Fruit fly (Drosophila melanogaster) whole organism, embryonic: ENCODE data around the gene Doc1.
A peak's percentile ranks its signal among the peaks of the same experiment; 100 is the strongest.

Experiments
- CG10209 ChIP-seq: fragments of 200-800 bp; sonication (Bioruptor generic); optimal IDR thresholded peaks from 3 replicates; lab custom pipeline; 2017; ENCODE audit warnings: missing biosample characterization, mild to moderate bottlenecking, missing genetic modification characterization, missing genetic modification reagents
- CG10462 ChIP-seq: fragments of 200-800 bp; sonication (Bioruptor generic); optimal IDR thresholded peaks from 2 replicates; lab custom pipeline; 2016; ENCODE audit warnings: missing biosample characterization, missing genetic modification characterization
- CG12299 ChIP-seq: fragments of 200-800 bp; sonication (Bioruptor generic); optimal IDR thresholded peaks from 2 replicates; lab custom pipeline; 2018; ENCODE audit warnings: missing biosample characterization, mild to moderate bottlenecking, missing genetic modification characterization
- CG13624 ChIP-seq: fragments of 200-800 bp; sonication (Bioruptor generic); optimal IDR thresholded peaks from 2 replicates; lab custom pipeline; 2016; ENCODE audit warnings: missing biosample characterization, missing genetic modification characterization
- CG15696 ChIP-seq: fragments of 200-800 bp; sonication (Bioruptor generic); optimal IDR thresholded peaks from 2 replicates; lab custom pipeline; 2019; ENCODE audit warnings: missing biosample characterization, mild to moderate bottlenecking, missing genetic modification characterization, moderate library complexity
- CG1603 ChIP-seq: fragments of 200-800 bp; sonication (Bioruptor generic); optimal IDR thresholded peaks from 2 replicates; lab custom pipeline; 2019; ENCODE audit warnings: missing biosample characterization, mild to moderate bottlenecking, missing genetic modification characterization, moderate library complexity
- CG1647 ChIP-seq: fragments of 200-800 bp; sonication (Bioruptor generic); optimal IDR thresholded peaks from 3 replicates; lab custom pipeline; 2016; ENCODE audit warnings: missing biosample characterization, missing genetic modification characterization
- CG16813 ChIP-seq: fragments of 200-800 bp; sonication (Bioruptor generic); IDR thresholded peaks from 3 replicates; pipeline ENCODE4 v1.3.6; 2022; ENCODE audit warnings: missing biosample characterization, missing genetic modification characterization; ENCODE audit not compliant: partially characterized antibody
- CG16815 ChIP-seq: fragments of 200-800 bp; sonication (Bioruptor generic); optimal IDR thresholded peaks from 3 replicates; lab custom pipeline; 2017; ENCODE audit warnings: missing biosample characterization, mild to moderate bottlenecking, missing genetic modification characterization
- CG1792 ChIP-seq: fragments of 200-800 bp; sonication (Bioruptor generic); optimal IDR thresholded peaks from 2 replicates; lab custom pipeline; 2016; ENCODE audit warnings: missing biosample characterization, missing genetic modification characterization
- CG18476 ChIP-seq: fragments of 200-800 bp; sonication (Bioruptor generic); optimal IDR thresholded peaks from 2 replicates; lab custom pipeline; 2016; ENCODE audit warnings: missing biosample characterization, mild to moderate bottlenecking, missing genetic modification characterization
- CG2116 ChIP-seq: fragments of 200-800 bp; sonication (Bioruptor generic); optimal IDR thresholded peaks from 3 replicates; lab custom pipeline; 2018; ENCODE audit warnings: missing biosample characterization, mild to moderate bottlenecking, missing genetic modification characterization
- CG3065 ChIP-seq: fragments of 200-800 bp; sonication (Bioruptor generic); optimal IDR thresholded peaks from 2 replicates; lab custom pipeline; 2016; ENCODE audit warnings: missing biosample characterization, missing genetic modification characterization
- CG32767 ChIP-seq: fragments of 200-800 bp; sonication (Bioruptor generic); IDR thresholded peaks from 2 replicates; pipeline ENCODE4 v1.3.6; 2022; ENCODE audit warnings: missing biosample characterization, missing genetic modification characterization
- CG3407 ChIP-seq: fragments of 200-800 bp; sonication (Bioruptor generic); optimal IDR thresholded peaks from 2 replicates; lab custom pipeline; 2018; ENCODE audit warnings: missing biosample characterization, mild to moderate bottlenecking, missing genetic modification characterization
- CG3847 ChIP-seq: fragments of 200-800 bp; sonication (Bioruptor generic); IDR thresholded peaks from 2 replicates; pipeline ENCODE4 v1.3.6; 2022; ENCODE audit warnings: missing biosample characterization, missing genetic modification characterization
- CG6683 ChIP-seq: fragments of 200-800 bp; sonication (Bioruptor generic); optimal IDR thresholded peaks from 2 replicates; lab custom pipeline; 2017; ENCODE audit warnings: missing biosample characterization, mild to moderate bottlenecking, missing genetic modification characterization, missing genetic modification reagents
- CG9609 ChIP-seq: fragments of 200-800 bp; sonication (Bioruptor generic); optimal IDR thresholded peaks from 3 replicates; lab custom pipeline; 2016; ENCODE audit warnings: missing biosample characterization, missing genetic modification characterization
- CG9727 ChIP-seq: fragments of 200-800 bp; sonication (Bioruptor generic); optimal IDR thresholded peaks from 3 replicates; lab custom pipeline; 2017; ENCODE audit warnings: missing biosample characterization, mild to moderate bottlenecking, missing genetic modification characterization
- CG9817 ChIP-seq: fragments of 200-800 bp; sonication (Bioruptor generic); optimal IDR thresholded peaks from 2 replicates; lab custom pipeline; 2018; ENCODE audit warnings: missing biosample characterization, mild to moderate bottlenecking, missing genetic modification characterization, moderate library complexity
- CTCF ChIP-seq: fragments of 200-800 bp; sonication (Bioruptor generic); optimal IDR thresholded peaks from 2 replicates; lab custom pipeline; 2017; ENCODE audit warnings: missing biosample characterization, mild to moderate bottlenecking, missing genetic modification characterization, moderate library complexity
- CrebB ChIP-seq: fragments of 200-800 bp; sonication (Bioruptor generic); optimal IDR thresholded peaks from 3 replicates; lab custom pipeline; 2018; ENCODE audit warnings: missing biosample characterization, mild to moderate bottlenecking, missing genetic modification characterization
- Dll ChIP-seq: fragments of 200-800 bp; sonication (Bioruptor generic); IDR thresholded peaks from 4 replicates; pipeline ENCODE4 v1.3.6; 2022; ENCODE audit warnings: missing biosample characterization, missing genetic modification characterization; ENCODE audit not compliant: partially characterized antibody
- Dp ChIP-seq: fragments of 200-800 bp; sonication (Bioruptor generic); optimal IDR thresholded peaks from 2 replicates; lab custom pipeline; 2018; ENCODE audit warnings: missing biosample characterization, mild to moderate bottlenecking, missing genetic modification characterization, moderate library complexity
- E2f1 ChIP-seq: fragments of 200-800 bp; sonication (Bioruptor generic); IDR thresholded peaks from 2 replicates; pipeline ENCODE4 v1.3.6; 2022; ENCODE audit warnings: missing biosample characterization, missing genetic modification characterization
- Eip74EF ChIP-seq, 2 experiments: fragments of 200-800 bp in 1 of 2; fragments of >200 bp in 1 of 2; sonication (Bioruptor generic) in 1 of 2; optimal IDR thresholded peaks; 2 replicates each; lab custom pipeline; 2017 to 2019; ENCODE audit warnings: missing biosample characterization in 2 of 2, missing genetic modification characterization in 2 of 2, mild to moderate bottlenecking in 1 of 2, moderate library complexity in 1 of 2
- Ets65A ChIP-seq: fragments of 200-800 bp; sonication (Bioruptor generic); peaks from one replicate; lab custom pipeline; 2016; ENCODE audit warnings: missing biosample characterization, missing genetic modification characterization
- GATAe ChIP-seq: fragments of 200-800 bp; sonication (Bioruptor generic); conservative IDR thresholded peaks from 2 replicates; pipeline ENCODE4 v1.3.6; 2022; ENCODE audit warnings: missing biosample characterization, missing genetic modification characterization
- Hey ChIP-seq: fragments of 200-800 bp; sonication (Bioruptor generic); optimal IDR thresholded peaks from 3 replicates; lab custom pipeline; 2018; ENCODE audit warnings: missing biosample characterization, mild to moderate bottlenecking, missing genetic modification characterization
- NFAT ChIP-seq: fragments of 200-800 bp; sonication (Bioruptor generic); IDR thresholded peaks from 2 replicates; pipeline ENCODE4 v1.3.6; 2022; ENCODE audit warnings: missing biosample characterization, missing genetic modification characterization
- Nf-YC ChIP-seq: fragments of 200-800 bp; optimal IDR thresholded peaks from 3 replicates; lab custom pipeline; 2019; ENCODE audit warnings: missing biosample characterization, mild to moderate bottlenecking, missing genetic modification characterization, moderate library complexity
- Sox100B ChIP-seq: fragments of 200-800 bp; sonication (Bioruptor generic); optimal IDR thresholded peaks from 3 replicates; lab custom pipeline; 2018; ENCODE audit warnings: missing biosample characterization, mild to moderate bottlenecking, missing genetic modification characterization
- Usf ChIP-seq: fragments of 200-800 bp; sonication (Bioruptor generic); optimal IDR thresholded peaks from 2 replicates; lab custom pipeline; 2017; ENCODE audit warnings: missing genotype, missing biosample characterization, missing genetic modification characterization
- Xbp1 ChIP-seq: fragments of 200-800 bp; sonication (Bioruptor generic); optimal IDR thresholded peaks from 3 replicates; lab custom pipeline; 2016; ENCODE audit warnings: missing biosample characterization, mild to moderate bottlenecking, missing genetic modification characterization
- bbx ChIP-seq: fragments of 200-800 bp; sonication (Bioruptor generic); IDR thresholded peaks from 2 replicates; pipeline ENCODE4 v1.3.6; 2022; ENCODE audit warnings: missing biosample characterization, missing genetic modification characterization; ENCODE audit not compliant: partially characterized antibody
- br ChIP-seq: fragments of >200 bp; optimal IDR thresholded peaks from 2 replicates; lab custom pipeline; 2017
- dmrt99B ChIP-seq: fragments of 200-800 bp; sonication (Bioruptor generic); optimal IDR thresholded peaks from 2 replicates; lab custom pipeline; 2018; ENCODE audit warnings: missing biosample characterization, mild to moderate bottlenecking, missing genetic modification characterization, moderate library complexity
- gce ChIP-seq: fragments of 200-800 bp; sonication (Bioruptor generic); IDR thresholded peaks from 3 replicates; pipeline ENCODE4 v1.3.6; 2022; ENCODE audit warnings: missing biosample characterization, missing genetic modification characterization
- hth ChIP-seq: fragments of >200 bp; optimal IDR thresholded peaks from 2 replicates; lab custom pipeline; 2017; ENCODE audit warnings: inconsistent platforms
- jing ChIP-seq: fragments of 200-800 bp; sonication (Bioruptor generic); optimal IDR thresholded peaks from 2 replicates; lab custom pipeline; 2018; ENCODE audit warnings: missing biosample characterization, mild to moderate bottlenecking, missing genetic modification characterization
- kah ChIP-seq: fragments of 200-800 bp; sonication (Bioruptor generic); optimal IDR thresholded peaks from 2 replicates; lab custom pipeline; 2018; ENCODE audit warnings: missing biosample characterization, mild to moderate bottlenecking, missing genetic modification characterization
- ken ChIP-seq: fragments of 200-800 bp; sonication (Bioruptor generic); IDR thresholded peaks from 3 replicates; pipeline ENCODE4 v1.3.6; 2022; ENCODE audit warnings: missing biosample characterization, missing genetic modification characterization
- maf-S ChIP-seq: fragments of 200-800 bp; sonication (Bioruptor generic); optimal IDR thresholded peaks from 2 replicates; lab custom pipeline; 2016; ENCODE audit warnings: missing biosample characterization, missing genetic modification characterization
- mirr ChIP-seq: fragments of 200-800 bp; sonication (Bioruptor generic); optimal IDR thresholded peaks from 3 replicates; lab custom pipeline; 2018; ENCODE audit warnings: missing biosample characterization, mild to moderate bottlenecking, missing genetic modification characterization
- odd ChIP-seq: fragments of 200-800 bp; sonication (Bioruptor generic); optimal IDR thresholded peaks from 2 replicates; lab custom pipeline; 2017; ENCODE audit warnings: missing biosample characterization, mild to moderate bottlenecking, missing genetic modification characterization
- run ChIP-seq: fragments of 200-800 bp; sonication (Bioruptor generic); optimal IDR thresholded peaks from 3 replicates; lab custom pipeline; 2018; ENCODE audit warnings: missing biosample characterization, mild to moderate bottlenecking, missing genetic modification characterization
- sc ChIP-seq, 3 experiments: fragments of >200 bp in 2 of 3; fragments of 200-800 bp in 1 of 3; sonication (Bioruptor generic) in 1 of 3; optimal IDR thresholded peaks; 2 replicates in 2 of 3; 3 replicates in 1 of 3; lab custom pipeline; 2017; ENCODE audit warnings: mild to moderate bottlenecking in 1 of 3, missing biosample characterization in 1 of 3, missing genetic modification characterization in 1 of 3, missing genetic modification reagents in 1 of 3
- tgo ChIP-seq: fragments of 200-800 bp; sonication (Bioruptor generic); IDR thresholded peaks from 3 replicates; pipeline ENCODE4 v1.3.6; 2022; ENCODE audit warnings: missing biosample characterization, missing genetic modification characterization
- tna ChIP-seq: fragments of 200-800 bp; sonication (Bioruptor generic); IDR thresholded peaks from 2 replicates; pipeline ENCODE4 v1.3.6; 2022; ENCODE audit warnings: missing biosample characterization, missing genetic modification characterization; ENCODE audit not compliant: partially characterized antibody
- twi ChIP-seq: fragments of 200-800 bp; optimal IDR thresholded peaks from 2 replicates; lab custom pipeline; 2019; ENCODE audit warnings: missing biosample characterization, mild to moderate bottlenecking, missing genetic modification characterization, moderate library complexity
- zfh1 ChIP-seq: fragments of 200-800 bp; sonication (Bioruptor generic); IDR thresholded peaks from 3 replicates; pipeline ENCODE4 v1.3.6; 2022; ENCODE audit warnings: missing biosample characterization, missing genetic modification characterization

Doc1 gene

DNA sequence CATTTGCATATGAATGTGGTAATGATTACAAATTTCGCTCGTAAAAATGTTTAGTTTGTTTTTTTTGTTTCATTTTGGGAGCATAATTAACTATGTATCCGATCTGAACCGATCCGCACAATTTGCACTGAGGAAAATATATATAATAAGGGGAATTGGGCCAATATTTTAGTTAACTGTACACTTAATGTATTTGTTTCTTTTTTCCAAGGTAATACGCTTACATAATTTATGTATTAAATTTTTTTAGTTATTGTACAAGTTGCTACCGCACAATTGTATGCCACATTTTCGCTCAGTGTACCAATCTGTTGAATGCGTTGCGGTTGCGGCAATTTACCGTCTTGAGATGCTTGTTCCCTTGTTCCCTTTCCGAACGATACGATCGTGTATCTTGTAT, 15.5 kb upstream of the Doc1 start (continued):
- TF ChIP-seq CG13624 (GFP tag; lab: Kevin White, UChicago) (peak; percentile 79), CG1792 (peak; percentile 58), CG18476 (GFP tag; lab: Kevin White, UChicago) (peak; percentile 68), CG6683 (GFP tag; lab: Kevin White, UChicago) (peak; percentile 49), dmrt99B (tag; lab: Kevin White, UChicago) (peak; percentile 95), CG1647 (GFP tag; lab: Kevin White, UChicago) (peak; percentile 78), Hey (tag; lab: Kevin White, UChicago) (no peak), CG2116 (peak; percentile 33), CG3407 (GFP tag; lab: Kevin White, UChicago) (peak; percentile 76), CG10462 (GFP tag; lab: Kevin White, UChicago) (peak; percentile 66), sc (optimal IDR thresholded peaks at IDR 0.05; lab: Kevin White, UChicago) (no peak), sc (GFP tag; optimal IDR thresholded peaks at IDR 0.05; lab: Kevin White, UChicago) (peak; percentile 64), odd (GFP tag; lab: Kevin White, UChicago) (peak; percentile 56), CrebB (tag; lab: Kevin White, UChicago) (peak; percentile 67), Eip74EF (GFP tag; optimal IDR thresholded peaks at IDR 0.05; lab: Kevin White, UChicago) (peak in 1 of 2 experiments; percentile 64), kah (GFP tag; lab: Kevin White, UChicago) (peak; percentile 68), CG9609 (GFP tag; lab: Kevin White, UChicago) (peak; percentile 60), ken (GFP tag; lab: Robert Waterston, UW) (peak; percentile 88), CG15696 (tag; lab: Kevin White, UChicago) (peak; percentile 86), Usf (peak; percentile 10), tgo (GFP tag; lab: Robert Waterston, UW) (peak; percentile 90), jing (GFP tag; lab: Kevin White, UChicago) (peak; percentile 74), twi (tag; lab: Kevin White, UChicago) (peak; percentile 57), zfh1 (GFP tag; lab: Robert Waterston, UW) (peak; percentile 94), CG3065 (GFP tag; lab: Kevin White, UChicago) (no peak), run (tag; lab: Kevin White, UChicago) (peak; percentile 92), CG9817 (tag; lab: Kevin White, UChicago) (peak; percentile 71), CG1603 (peak; percentile 76), NFAT (GFP tag; lab: Robert Waterston, UW) (peak; percentile 82), GATAe (GFP tag; lab: Robert Waterston, UW) (no peak), hth (lab: Kevin White, UChicago) (no peak), CG32767 (GFP tag; lab: Robert Waterston, UW) (peak; percentile 91), CG10209 (peak; percentile 77), br (lab: Kevin White, UChicago) (no peak), CG9727 (GFP tag; lab: Kevin White, UChicago) (peak; percentile 85), CG16815 (GFP tag; lab: Kevin White, UChicago) (peak; percentile 50), maf-S (GFP tag; lab: Kevin White, UChicago) (peak; percentile 63), CG12299 (tag; lab: Kevin White, UChicago) (peak; percentile 65), Sox100B (GFP tag; lab: Kevin White, UChicago) (peak; percentile 82), CTCF (peak; percentile 12), Xbp1 (peak; percentile 82), gce (GFP tag; lab: Robert Waterston, UW) (peak; percentile 78), bbx (GFP tag; lab: Robert Waterston, UW) (no peak), mirr (no peak), Dp (GFP tag; lab: Kevin White, UChicago) (no peak), tna (no peak), Dll (GFP tag; lab: Robert Waterston, UW) (no peak), Ets65A (GFP tag; lab: Kevin White, UChicago) (peak; percentile 89), CG3847 (GFP tag; lab: Robert Waterston, UW) (peak; percentile 73), CG16813 (GFP tag; lab: Robert Waterston, UW) (no peak), Nf-YC (tag; lab: Kevin White, UChicago) (peak; percentile 26), E2f1 (peak; percentile 80)
